Worm (Caenorhabditis elegans) whole organism, young adult: ENCODE measurements around the gene argk-1.

ENCODE experiments used
- T07F8.4 ChIP-seq: sonication (generic microtip); optimal IDR thresholded peaks from 2 replicates; lab custom pipeline; 2016; ENCODE audit warnings: mild to moderate bottlenecking, missing genetic modification characterization, moderate library complexity, missing compliant biosample characterization
- athp-1 ChIP-seq: sonication (generic microtip); optimal IDR thresholded peaks from 2 replicates; lab custom pipeline; 2017; ENCODE audit warnings: mild to moderate bottlenecking, missing genetic modification characterization, missing compliant biosample characterization
- dox-1 ChIP-seq: fragments of 200-800 bp; sonication (Bioruptor generic); IDR thresholded peaks from 2 replicates; pipeline ENCODE4 v1.3.6; 2022; ENCODE audit warnings: missing genetic modification reagents, missing genetic modification characterization, missing compliant biosample characterization
- hrde-1 ChIP-seq: sonication (generic microtip); optimal IDR thresholded peaks from 2 replicates; lab custom pipeline; 2016; ENCODE audit warnings: missing genetic modification characterization, mild to moderate bottlenecking, missing compliant biosample characterization, moderate library complexity, missing genotype, missing genetic modification reagents, borderline replicate concordance
- mes-4 ChIP-seq: sonication (generic microtip); optimal IDR thresholded peaks from 2 replicates; lab custom pipeline; 2016; ENCODE audit warnings: missing genotype, missing genetic modification characterization, missing compliant biosample characterization
- mxl-1 ChIP-seq: sonication (generic microtip); optimal IDR thresholded peaks from 2 replicates; lab custom pipeline; 2016; ENCODE audit warnings: missing genetic modification characterization, missing compliant biosample characterization
- nfya-1 ChIP-seq: sonication (generic microtip); optimal IDR thresholded peaks from 2 replicates; lab custom pipeline; 2017; ENCODE audit warnings: antibody characterized with exemption, missing compliant biosample characterization, missing genetic modification characterization, borderline replicate concordance; ENCODE audit not compliant: insufficient read depth
- nfya-2 ChIP-seq: fragments of 200-800 bp; sonication (Bioruptor generic); IDR thresholded peaks from 2 replicates; pipeline ENCODE4 v1.3.6; 2022; ENCODE audit warnings: missing genetic modification reagents, missing genetic modification characterization, missing compliant biosample characterization
- nhr-27 ChIP-seq: fragments of 200-800 bp; sonication (Bioruptor generic); optimal IDR thresholded peaks from 2 replicates; lab custom pipeline; 2018; ENCODE audit warnings: mild to moderate bottlenecking, missing genetic modification characterization, moderate library complexity, missing compliant biosample characterization
- nhr-80 ChIP-seq: sonication (generic microtip); optimal IDR thresholded peaks from 2 replicates; lab custom pipeline; 2016; ENCODE audit warnings: missing genetic modification characterization, missing compliant biosample characterization
- snpc-3.4 ChIP-seq: sonication (generic microtip); optimal IDR thresholded peaks from 2 replicates; lab custom pipeline; 2017; ENCODE audit warnings: missing genetic modification characterization, mild to moderate bottlenecking, missing compliant biosample characterization, antibody characterized with exemption, moderate library complexity, missing genotype, missing genetic modification reagents
- unc-62 ChIP-seq: fragments of 150-350 bp; optimal IDR thresholded peaks from 2 replicates; lab custom pipeline; 2014; ENCODE audit warnings: missing biosample characterization, missing genetic modification reagents, missing genetic modification characterization

DNA sequence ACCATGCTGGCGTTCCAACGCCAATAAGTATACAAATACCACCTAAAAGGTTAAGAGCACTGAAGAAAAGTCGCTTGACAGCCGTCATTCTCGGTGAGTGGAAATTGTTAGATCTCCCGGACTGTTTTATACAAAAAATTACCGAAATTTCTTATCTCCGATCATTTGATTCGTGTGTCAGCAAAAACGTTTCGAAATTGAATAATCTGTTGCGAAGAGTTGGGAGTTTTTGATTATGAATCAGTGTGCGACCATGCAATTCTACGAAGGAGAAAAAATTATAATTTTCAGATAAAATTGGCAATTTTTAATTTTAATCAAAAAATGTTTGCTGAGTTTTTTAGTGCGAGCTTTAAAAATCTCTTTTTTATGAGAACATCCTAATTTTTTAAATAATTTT is 35.8 kb downstream of the argk-1 start, which contains the start of gene clc-11:
- no peak for TF ChIP-seq mxl-1
- TF ChIP-seq nfya-1 (tag; lab: Kevin White, UChicago) = no peak
- no peak for TF ChIP-seq hrde-1 (tag; lab: Kevin White, UChicago)
- TF ChIP-seq nhr-27 (tag; lab: Kevin White, UChicago) = no peak
- no peak for TF ChIP-seq unc-62 (GFP tag; lab: Kevin White, UChicago)
- no peak for TF ChIP-seq T07F8.4
- TF ChIP-seq nfya-2 = no peak
- no peak for TF ChIP-seq dox-1 (GFP tag; lab: Robert Waterston, UW)
- TF ChIP-seq athp-1 (tag; lab: Kevin White, UChicago) = no peak
- TF ChIP-seq mes-4 (tag; lab: Kevin White, UChicago) = no peak
- no peak for TF ChIP-seq nhr-80 (tag; lab: Kevin White, UChicago)
- no peak for TF ChIP-seq snpc-3.4 (tag; lab: Kevin White, UChicago)
